Worm (Caenorhabditis elegans) whole organism, early embryonic: ENCODE results near the gene F58A6.9.

Source experiments
- ama-1 ChIP-seq: fragments of 150-350 bp; optimal IDR thresholded peaks from 2 replicates; lab custom pipeline; 2014
- flt-1 ChIP-seq: fragments of 200-800 bp; sonication (Bioruptor generic); IDR thresholded peaks from 2 replicates; pipeline ENCODE4 v1.3.6; 2022; ENCODE audit warnings: missing genetic modification characterization, missing compliant biosample characterization
- hmbx-1 ChIP-seq: sonication (generic microtip); optimal IDR thresholded peaks from 2 replicates; lab custom pipeline; 2016; ENCODE audit warnings: mild to moderate bottlenecking, missing genetic modification characterization, missing compliant biosample characterization
- hmg-4 ChIP-seq: fragments of 200-800 bp; sonication (Bioruptor generic); optimal IDR thresholded peaks from 2 replicates; lab custom pipeline; 2018; ENCODE audit warnings: mild to moderate bottlenecking, missing genetic modification characterization, missing compliant biosample characterization
- hnd-1 ChIP-seq: sonication (generic microtip); optimal IDR thresholded peaks from 2 replicates; lab custom pipeline; 2016; ENCODE audit warnings: missing genetic modification characterization, missing compliant biosample characterization
- tbx-11 ChIP-seq: fragments of 200-800 bp; sonication (Bioruptor generic); IDR thresholded peaks from 2 replicates; pipeline ENCODE4 v1.3.6; 2022; ENCODE audit warnings: missing genetic modification characterization, missing compliant biosample characterization

- TF ChIP-seq ama-1 (lab: Kevin White, UChicago): no peak
- no peak for TF ChIP-seq hmbx-1 (tag; lab: Kevin White, UChicago)
- no peak for TF ChIP-seq hmg-4 (GFP tag; lab: Kevin White, UChicago)
- TF ChIP-seq tbx-11: no peak
- no peak for TF ChIP-seq hnd-1
- no peak for TF ChIP-seq flt-1 (GFP tag; lab: Robert Waterston, UW)
These were observed 26.9 kb downstream of the F58A6.9 start for ce11 chrII:5131800-5132199.
